Fruit fly (Drosophila melanogaster) S2 (cell line): ENCODE data around the gene CG1299.

Experiments used
- CG8478 ChIP-seq: fragments of >200 bp; optimal IDR thresholded peaks from 2 replicates; lab custom pipeline; 2018
- CTCF ChIP-seq, 2 experiments: fragments of >200 bp; optimal IDR thresholded peaks; 2 replicates each; lab custom pipeline; 2018

dm6 chr3L:4193730-4194649, 45.5 kb downstream of the CG1299 start, which contains the start of gene CG43367:
- TF ChIP-seq CG8478 (lab: Kevin White, UChicago) (no peak), CTCF (optimal IDR thresholded peaks at IDR 0.05; lab: Kevin White, UChicago) (no peak)
